Worm (Caenorhabditis elegans) whole organism, young adult: ENCODE results near the gene F19G12.9.

Experiments
- B0019.2 ChIP-seq: fragments of 200-800 bp; sonication (Bioruptor generic); conservative IDR thresholded peaks from 2 replicates; pipeline ENCODE4 v1.3.6; 2022; ENCODE audit warnings: missing genetic modification reagents, missing genetic modification characterization, missing compliant biosample characterization
- B0261.1 ChIP-seq: sonication (generic microtip); optimal IDR thresholded peaks from 2 replicates; lab custom pipeline; 2016; ENCODE audit warnings: mild to moderate bottlenecking, missing genetic modification characterization, moderate library complexity, missing compliant biosample characterization
- D2030.7 ChIP-seq: fragments of 200-800 bp; sonication (Bioruptor generic); IDR thresholded peaks from 2 replicates; pipeline ENCODE4 v1.3.6; 2022; ENCODE audit warnings: missing genetic modification reagents, missing genetic modification characterization, missing compliant biosample characterization
- F22D6.2 ChIP-seq: sonication (generic microtip); optimal IDR thresholded peaks from 2 replicates; lab custom pipeline; 2016; ENCODE audit warnings: mild to moderate bottlenecking, missing genetic modification characterization, missing compliant biosample characterization
- F33H1.4 ChIP-seq: fragments of 200-800 bp; sonication (Bioruptor generic); IDR thresholded peaks from 2 replicates; pipeline ENCODE4 v1.3.6; 2022; ENCODE audit warnings: missing genetic modification reagents, missing genetic modification characterization, missing compliant biosample characterization
- F39B2.1 ChIP-seq: fragments of 200-800 bp; sonication (Bioruptor generic); IDR thresholded peaks from 2 replicates; pipeline ENCODE4 v1.3.6; 2022; ENCODE audit warnings: missing genetic modification reagents, missing genetic modification characterization, missing compliant biosample characterization
- F57C9.4 ChIP-seq: sonication (generic microtip); optimal IDR thresholded peaks from 2 replicates; lab custom pipeline; 2017; ENCODE audit warnings: mild to moderate bottlenecking, missing genetic modification characterization, missing compliant biosample characterization
- Y53F4B.3 ChIP-seq: fragments of 200-800 bp; sonication (Bioruptor generic); IDR thresholded peaks from 2 replicates; pipeline ENCODE4 v1.3.6; 2022; ENCODE audit warnings: missing genetic modification reagents, missing genetic modification characterization, missing compliant biosample characterization
- Y53G8AR.9 ChIP-seq: fragments of 200-800 bp; sonication (Bioruptor generic); conservative IDR thresholded peaks from 2 replicates; pipeline ENCODE4 v1.3.6; 2022; ENCODE audit warnings: missing genetic modification reagents, missing genetic modification characterization, missing compliant biosample characterization
- Y79H2A.3 ChIP-seq: fragments of 200-800 bp; sonication (Bioruptor generic); conservative IDR thresholded peaks from 2 replicates; pipeline ENCODE4 v1.3.6; 2022; ENCODE audit warnings: missing genetic modification reagents, missing genetic modification characterization, missing compliant biosample characterization
- atf-7 ChIP-seq: sonication (generic microtip); optimal IDR thresholded peaks from 2 replicates; lab custom pipeline; 2017; ENCODE audit warnings: mild to moderate bottlenecking, missing genetic modification characterization, missing compliant biosample characterization
- attf-3 ChIP-seq: fragments of 200-800 bp; sonication (Bioruptor generic); conservative IDR thresholded peaks from 2 replicates; pipeline ENCODE4 v1.3.6; 2022; ENCODE audit warnings: missing genetic modification reagents, missing genetic modification characterization, missing compliant biosample characterization
- bed-1 ChIP-seq: fragments of 200-800 bp; sonication (Bioruptor generic); IDR thresholded peaks from 2 replicates; pipeline ENCODE4 v1.3.6; 2022; ENCODE audit warnings: missing genetic modification reagents, missing genetic modification characterization, missing compliant biosample characterization
- bed-2 ChIP-seq: fragments of 200-800 bp; sonication (Bioruptor generic); IDR thresholded peaks from 2 replicates; pipeline ENCODE4 v1.3.6; 2022; ENCODE audit warnings: missing genetic modification reagents, missing genetic modification characterization, missing compliant biosample characterization
- ccch-3 ChIP-seq: fragments of 200-800 bp; sonication (Bioruptor generic); optimal IDR thresholded peaks from 2 replicates; lab custom pipeline; 2018; ENCODE audit warnings: mild to moderate bottlenecking, missing genetic modification characterization, missing compliant biosample characterization
- cebp-1 ChIP-seq, 2 experiments: fragments of 200-800 bp in 1 of 2; sonication (Bioruptor generic) in 1 of 2; sonication (generic microtip) in 1 of 2; IDR thresholded peaks in 1 of 2; optimal IDR thresholded peaks in 1 of 2; 2 replicates each; pipeline versions ENCODE4 v1.3.6 to Lab custom; 2017 to 2022; ENCODE audit warnings: missing compliant biosample characterization in 2 of 2, missing genetic modification characterization in 2 of 2, mild to moderate bottlenecking in 1 of 2, missing genetic modification reagents in 1 of 2, moderate library complexity in 1 of 2
- ceh-27 ChIP-seq: fragments of 200-800 bp; sonication (Bioruptor generic); optimal IDR thresholded peaks from 2 replicates; lab custom pipeline; 2018; ENCODE audit warnings: mild to moderate bottlenecking, missing genetic modification characterization, moderate library complexity, missing compliant biosample characterization
- ceh-40 ChIP-seq: fragments of 200-800 bp; sonication (Bioruptor generic); IDR thresholded peaks from 2 replicates; pipeline ENCODE4 v1.3.6; 2022; ENCODE audit warnings: missing genetic modification characterization, missing compliant biosample characterization
- ceh-58 ChIP-seq: fragments of 200-800 bp; sonication (Bioruptor generic); IDR thresholded peaks from 2 replicates; pipeline ENCODE4 v1.3.6; 2022; ENCODE audit warnings: missing genetic modification characterization, missing compliant biosample characterization
- chd-7 ChIP-seq: sonication (generic microtip); optimal IDR thresholded peaks from 2 replicates; lab custom pipeline; 2016; ENCODE audit warnings: mild to moderate bottlenecking, missing genetic modification characterization, moderate library complexity, missing compliant biosample characterization
- die-1 ChIP-seq: sonication (generic microtip); optimal IDR thresholded peaks from 2 replicates; lab custom pipeline; 2016; ENCODE audit warnings: missing genotype, mild to moderate bottlenecking, missing genetic modification characterization, missing compliant biosample characterization
- dox-1 ChIP-seq: fragments of 200-800 bp; sonication (Bioruptor generic); IDR thresholded peaks from 2 replicates; pipeline ENCODE4 v1.3.6; 2022; ENCODE audit warnings: missing genetic modification reagents, missing genetic modification characterization, missing compliant biosample characterization
- efl-1 ChIP-seq: fragments of 150-350 bp; optimal IDR thresholded peaks from 2 replicates; lab custom pipeline; 2014; ENCODE audit warnings: missing biosample characterization, missing genetic modification reagents, missing genetic modification characterization
- him-1 ChIP-seq: sonication (generic microtip); optimal IDR thresholded peaks from 2 replicates; lab custom pipeline; 2016; ENCODE audit warnings: missing genotype, missing genetic modification reagents, missing genetic modification characterization, missing compliant biosample characterization
- hmg-1.2 ChIP-seq: fragments of 200-800 bp; sonication (Bioruptor generic); IDR thresholded peaks from 2 replicates; pipeline ENCODE4 v1.3.6; 2022; ENCODE audit warnings: missing genetic modification reagents, missing genetic modification characterization, missing compliant biosample characterization
- lin-54 ChIP-seq: fragments of 200-800 bp; sonication (Bioruptor generic); optimal IDR thresholded peaks from 2 replicates; lab custom pipeline; 2018; ENCODE audit warnings: mild to moderate bottlenecking, missing genetic modification characterization, missing compliant biosample characterization
- lir-1 ChIP-seq: fragments of 200-800 bp; sonication (Bioruptor generic); conservative IDR thresholded peaks from 2 replicates; pipeline ENCODE4 v1.3.6; 2022; ENCODE audit warnings: missing genetic modification reagents, missing genetic modification characterization, missing compliant biosample characterization
- madf-8 ChIP-seq: fragments of 200-800 bp; sonication (Bioruptor generic); conservative IDR thresholded peaks from 2 replicates; pipeline ENCODE4 v1.3.6; 2022; ENCODE audit warnings: missing genetic modification reagents, missing genetic modification characterization, missing compliant biosample characterization
- mes-4 ChIP-seq: sonication (generic microtip); optimal IDR thresholded peaks from 2 replicates; lab custom pipeline; 2016; ENCODE audit warnings: missing genotype, missing genetic modification characterization, missing compliant biosample characterization
- nhr-179 ChIP-seq: sonication (generic microtip); optimal IDR thresholded peaks from 2 replicates; lab custom pipeline; 2016; ENCODE audit warnings: mild to moderate bottlenecking, missing genetic modification characterization, missing compliant biosample characterization
- nhr-80 ChIP-seq: sonication (generic microtip); optimal IDR thresholded peaks from 2 replicates; lab custom pipeline; 2016; ENCODE audit warnings: missing genetic modification characterization, missing compliant biosample characterization
- pbrm-1 ChIP-seq: fragments of 200-800 bp; sonication (Bioruptor generic); IDR thresholded peaks from 2 replicates; pipeline ENCODE4 v1.3.6; 2022; ENCODE audit warnings: missing genetic modification reagents, missing genetic modification characterization, missing compliant biosample characterization
- rec-8 ChIP-seq, 2 experiments: sonication (generic microtip); optimal IDR thresholded peaks; 2 replicates each; lab custom pipeline; 2016; ENCODE audit warnings: mild to moderate bottlenecking in 2 of 2, missing genetic modification characterization in 2 of 2, missing genetic modification reagents in 2 of 2, missing genotype in 2 of 2, missing biosample characterization in 1 of 2, missing compliant biosample characterization in 1 of 2, moderate library complexity in 1 of 2
- rpc-1 ChIP-seq, 2 experiments: fragments of 150-350 bp in 1 of 2; sonication (generic microtip) in 1 of 2; optimal IDR thresholded peaks; 2 replicates each; lab custom pipeline; 2014 to 2018; ENCODE audit warnings: missing biosample characterization in 1 of 2, missing genetic modification characterization in 1 of 2, missing genetic modification reagents in 1 of 2, missing genotype in 1 of 2
- snpc-1.3 ChIP-seq: sonication (generic microtip); optimal IDR thresholded peaks from 2 replicates; lab custom pipeline; 2017; ENCODE audit warnings: missing genetic modification characterization, mild to moderate bottlenecking, missing compliant biosample characterization, antibody characterized with exemption, moderate library complexity, missing genotype, missing genetic modification reagents; ENCODE audit not compliant: insufficient read depth
- snpc-3.4 ChIP-seq: sonication (generic microtip); optimal IDR thresholded peaks from 2 replicates; lab custom pipeline; 2017; ENCODE audit warnings: missing genetic modification characterization, mild to moderate bottlenecking, missing compliant biosample characterization, antibody characterized with exemption, moderate library complexity, missing genotype, missing genetic modification reagents
- snpc-4 ChIP-seq, 5 experiments: fragments of 150-350 bp in 1 of 5; sonication (generic microtip) in 4 of 5; optimal IDR thresholded peaks; 2 replicates each; lab custom pipeline; 2014 to 2018; ENCODE audit warnings: missing genetic modification characterization in 5 of 5, missing biosample characterization in 3 of 5, antibody characterized with exemption in 2 of 5, mild to moderate bottlenecking in 2 of 5, missing compliant biosample characterization in 2 of 5, missing genotype in 2 of 5, moderate library complexity in 2 of 5, missing genetic modification reagents in 1 of 5
- sptf-2 ChIP-seq: fragments of 200-800 bp; sonication (Bioruptor generic); optimal IDR thresholded peaks from 2 replicates; lab custom pipeline; 2018; ENCODE audit warnings: mild to moderate bottlenecking, missing genetic modification characterization, missing compliant biosample characterization
- zfh-2 ChIP-seq: fragments of 200-800 bp; sonication (Bioruptor generic); conservative IDR thresholded peaks from 2 replicates; pipeline ENCODE4 v1.3.6; 2022; ENCODE audit warnings: missing genetic modification reagents, missing genetic modification characterization, missing compliant biosample characterization
- ztf-28 ChIP-seq: fragments of 200-800 bp; sonication (Bioruptor generic); IDR thresholded peaks from 2 replicates; pipeline ENCODE4 v1.3.6; 2022; ENCODE audit warnings: missing genetic modification reagents, missing genetic modification characterization, missing compliant biosample characterization

F19G12.9 gene

ce11 chrX:1379391-1379790 lies 39.6 kb upstream of the F19G12.9 start (continued):
- TF ChIP-seq sptf-2 (GFP tag; lab: Kevin White, UChicago) (peak; percentile 71), dox-1 (GFP tag; lab: Robert Waterston, UW) (peak; percentile 94), B0019.2 (GFP tag; lab: Robert Waterston, UW) (no peak; the same call in 1 of the 2 replicates), Y53F4B.3 (GFP tag; lab: Robert Waterston, UW) (no peak)
- TF ChIP-seq, all 124 proteins: peak for 83

- TF ChIP-seq nhr-80 (no peak), madf-8 (no peak), F33H1.4 (GFP tag; lab: Robert Waterston, UW) (no peak), Y79H2A.3 (GFP tag; lab: Robert Waterston, UW) (no peak), snpc-3.4 (tag; lab: Kevin White, UChicago) (no peak), zfh-2 (GFP tag; lab: Robert Waterston, UW) (no peak), B0261.1 (no peak), mes-4 (no peak), rpc-1 (optimal IDR thresholded peaks at IDR 0.05; lab: Kevin White, UChicago) (no peak), rpc-1 (tag; optimal IDR thresholded peaks at IDR 0.05; lab: Kevin White, UChicago) (no peak), bed-2 (GFP tag; lab: Robert Waterston, UW) (no peak), ceh-27 (GFP tag; lab: Kevin White, UChicago) (no peak), Y53G8AR.9 (GFP tag; lab: Robert Waterston, UW) (no peak), F57C9.4 (tag; lab: Kevin White, UChicago) (no peak), F39B2.1 (GFP tag; lab: Robert Waterston, UW) (no peak), lir-1 (no peak), him-1 (tag; lab: Kevin White, UChicago) (no peak), cebp-1 (GFP tag; IDR thresholded peaks at IDR 0.05; lab: Robert Waterston, UW) (no peak), cebp-1 (tag; optimal IDR thresholded peaks at IDR 0.05; lab: Kevin White, UChicago) (no peak), ceh-40 (GFP tag; lab: Robert Waterston, UW) (no peak), chd-7 (tag; lab: Kevin White, UChicago) (no peak), atf-7 (tag; lab: Kevin White, UChicago) (no peak)
Measured at ce11 chrX:1381565-1381964, 37.4 kb upstream of the F19G12.9 start, which contains the start of gene F56C3.10. TSS of gene F56C3.10 (minus strand) at chrX:1381665.

ce11 chrX:1383546-1383945 lies 35.5 kb upstream of the F19G12.9 start:
- no peak for TF ChIP-seq ceh-58 (GFP tag; lab: Robert Waterston, UW)
- TF ChIP-seq zfh-2 (GFP tag; lab: Robert Waterston, UW): peak; percentile 78
- TF ChIP-seq, all 124 proteins: peak for 1

ce11 chrX:1384538-1384937 lies 34.5 kb upstream of the F19G12.9 start, which contains the start of gene F56C3.8:
TSS of gene F56C3.8 (minus strand) at chrX:1384638.
- TF ChIP-seq snpc-4 (GFP tag; optimal IDR thresholded peaks at IDR 0.05; lab: Kevin White, UChicago): no peak
- TF ChIP-seq snpc-4 (tag; optimal IDR thresholded peaks at IDR 0.05; lab: Kevin White, UChicago): no peak
- no peak for TF ChIP-seq rec-8 (tag; optimal IDR thresholded peaks at IDR 0.05; lab: Kevin White, UChicago)
- no peak for TF ChIP-seq snpc-1.3
- TF ChIP-seq pbrm-1 (GFP tag; lab: Robert Waterston, UW): no peak
- TF ChIP-seq ccch-3 (GFP tag; lab: Kevin White, UChicago): no peak
- TF ChIP-seq ztf-28 (GFP tag; lab: Robert Waterston, UW): no peak
- no peak for TF ChIP-seq bed-1 (GFP tag; lab: Robert Waterston, UW)
- TF ChIP-seq attf-3 (GFP tag; lab: Robert Waterston, UW): no peak
- TF ChIP-seq efl-1 (GFP tag; lab: Kevin White, UChicago): no peak
- no peak for TF ChIP-seq lin-54 (GFP tag; lab: Kevin White, UChicago)
- no peak for TF ChIP-seq Y53F4B.3 (GFP tag; lab: Robert Waterston, UW)
- TF ChIP-seq hmg-1.2 (GFP tag; lab: Robert Waterston, UW): no peak
- no peak for TF ChIP-seq nhr-179 (tag; lab: Kevin White, UChicago)
- TF ChIP-seq die-1: no peak
- TF ChIP-seq F22D6.2 (tag; lab: Kevin White, UChicago): no peak
- no peak for TF ChIP-seq D2030.7 (GFP tag; lab: Robert Waterston, UW)
